Worm (Caenorhabditis elegans) whole organism, L4/young adult: ENCODE results near the gene C33C12.4.

Experiments used
- W03F9.2 ChIP-seq: fragments of 150-350 bp; optimal IDR thresholded peaks from 2 replicates; lab custom pipeline; 2014; ENCODE audit warnings: missing biosample characterization, missing genetic modification characterization
- dao-5 ChIP-seq: sonication (generic microtip); optimal IDR thresholded peaks from 2 replicates; lab custom pipeline; 2016; ENCODE audit warnings: missing genotype, missing genetic modification characterization, moderate library complexity, missing compliant biosample characterization
- him-1 ChIP-seq: sonication (generic microtip); optimal IDR thresholded peaks from 2 replicates; lab custom pipeline; 2016; ENCODE audit warnings: missing genotype, missing genetic modification reagents, missing genetic modification characterization, missing compliant biosample characterization

ce11 chrII:2175367-2175766 lies 9.1 kb upstream of the C33C12.4 start, which contains the start of gene C33C12.7:
- no peak for TF ChIP-seq W03F9.2 (tag; lab: Kevin White, UChicago)
- no peak for TF ChIP-seq him-1 (tag; lab: Kevin White, UChicago)
- no peak for TF ChIP-seq dao-5 (tag; lab: Kevin White, UChicago)
